Fruit fly (Drosophila melanogaster) whole organism, pupa: Measurements from ENCODE around the gene CG5043.

Experiments used
- CG10348 ChIP-seq: fragments of 200-800 bp; sonication (Bioruptor generic); IDR thresholded peaks from 2 replicates; pipeline ENCODE4 v1.3.6; 2022; ENCODE audit warnings: missing biosample characterization, missing genetic modification characterization
- CG12605 ChIP-seq: fragments of 200-800 bp; sonication (Bioruptor generic); IDR thresholded peaks from 2 replicates; pipeline ENCODE4 v1.3.6; 2022; ENCODE audit warnings: missing biosample characterization, missing genetic modification characterization
- CG13204 ChIP-seq: fragments of 200-800 bp; sonication (Bioruptor generic); optimal IDR thresholded peaks from 2 replicates; lab custom pipeline; 2018; ENCODE audit warnings: missing biosample characterization, mild to moderate bottlenecking, missing genetic modification characterization, moderate library complexity
- CG14655 ChIP-seq: fragments of 200-800 bp; sonication (Bioruptor generic); optimal IDR thresholded peaks from 3 replicates; lab custom pipeline; 2017; ENCODE audit warnings: mild to moderate bottlenecking, missing biosample characterization, missing genetic modification reagents, missing genetic modification characterization
- CG15710 ChIP-seq: fragments of 200-800 bp; sonication (Bioruptor generic); optimal IDR thresholded peaks from 2 replicates; lab custom pipeline; 2018; ENCODE audit warnings: missing biosample characterization, mild to moderate bottlenecking, missing genetic modification characterization, moderate library complexity
- CG17806 ChIP-seq: fragments of 200-800 bp; sonication (Bioruptor generic); optimal IDR thresholded peaks from 2 replicates; lab custom pipeline; 2018; ENCODE audit warnings: missing biosample characterization, mild to moderate bottlenecking, missing genetic modification characterization, moderate library complexity
- CG32121 ChIP-seq: fragments of 200-800 bp; sonication (Bioruptor generic); IDR thresholded peaks from 2 replicates; pipeline ENCODE4 v1.3.6; 2022; ENCODE audit warnings: missing biosample characterization, missing genetic modification characterization
- CG34367 ChIP-seq: fragments of 200-800 bp; sonication (Bioruptor generic); optimal IDR thresholded peaks from 2 replicates; lab custom pipeline; 2018; ENCODE audit warnings: missing biosample characterization, mild to moderate bottlenecking, missing genetic modification characterization
- CG4496 ChIP-seq: fragments of 200-800 bp; sonication (Bioruptor generic); IDR thresholded peaks from 3 replicates; pipeline ENCODE4 v1.3.6; 2022; ENCODE audit warnings: missing biosample characterization, missing genetic modification characterization
- CG8159 ChIP-seq: fragments of 200-800 bp; sonication (Bioruptor generic); optimal IDR thresholded peaks from 3 replicates; lab custom pipeline; 2018; ENCODE audit warnings: missing biosample characterization, mild to moderate bottlenecking, missing genetic modification characterization, moderate library complexity
- CG8301 ChIP-seq: fragments of 200-800 bp; sonication (Bioruptor generic); optimal IDR thresholded peaks from 2 replicates; lab custom pipeline; 2018; ENCODE audit warnings: missing biosample characterization, mild to moderate bottlenecking, missing genetic modification characterization
- CG9948 ChIP-seq: fragments of 200-800 bp; sonication (Bioruptor generic); optimal IDR thresholded peaks from 2 replicates; lab custom pipeline; 2018; ENCODE audit warnings: missing biosample characterization, mild to moderate bottlenecking, missing genetic modification characterization, moderate library complexity
- D1 ChIP-seq: fragments of 200-800 bp; sonication (Bioruptor generic); optimal IDR thresholded peaks from 2 replicates; lab custom pipeline; 2018; ENCODE audit warnings: missing biosample characterization, mild to moderate bottlenecking, missing genetic modification characterization, moderate library complexity
- EcR ChIP-seq: fragments of 200-800 bp; sonication (Bioruptor generic); optimal IDR thresholded peaks from 3 replicates; lab custom pipeline; 2019; ENCODE audit warnings: missing biosample characterization, missing genetic modification characterization, mild to moderate bottlenecking, moderate library complexity, missing genetic modification reagents
- Ets98B ChIP-seq: fragments of 200-800 bp; sonication (Bioruptor generic); IDR thresholded peaks from 2 replicates; pipeline ENCODE4 v1.3.6; 2022; ENCODE audit warnings: missing biosample characterization, missing genetic modification characterization
- Pif1A ChIP-seq: fragments of 200-800 bp; sonication (Bioruptor generic); optimal IDR thresholded peaks from 3 replicates; lab custom pipeline; 2016; ENCODE audit warnings: missing biosample characterization, missing genetic modification characterization
- Pif1B ChIP-seq: fragments of 200-800 bp; sonication (Bioruptor generic); optimal IDR thresholded peaks from 3 replicates; lab custom pipeline; 2016; ENCODE audit warnings: missing biosample characterization, missing genetic modification characterization
- Snoo ChIP-seq: fragments of 200-800 bp; sonication (Bioruptor generic); optimal IDR thresholded peaks from 3 replicates; lab custom pipeline; 2017; ENCODE audit warnings: missing biosample characterization, mild to moderate bottlenecking, missing genetic modification characterization, inconsistent platforms
- fd96Ca ChIP-seq: fragments of 200-800 bp; sonication (Bioruptor generic); IDR thresholded peaks from 3 replicates; pipeline ENCODE4 v1.3.6; 2022; ENCODE audit warnings: missing biosample characterization, missing genetic modification characterization
- gl ChIP-seq: fragments of 200-800 bp; sonication (Bioruptor generic); optimal IDR thresholded peaks from 2 replicates; lab custom pipeline; 2018; ENCODE audit warnings: missing biosample characterization, mild to moderate bottlenecking, missing genetic modification characterization
- rn ChIP-seq: fragments of 200-800 bp; sonication (Bioruptor generic); IDR thresholded peaks from 2 replicates; pipeline ENCODE4 v1.3.6; 2022; ENCODE audit warnings: missing biosample characterization, missing genetic modification characterization

The CG5043 gene

dm6 chr2L:17452084-17452483 is 18.4 kb downstream of the CG5043 start:
- no peak for TF ChIP-seq CG15710 (tag; lab: Kevin White, UChicago)
- TF ChIP-seq gl (tag; lab: Kevin White, UChicago), result no peak
- no peak for TF ChIP-seq Snoo
- no peak for TF ChIP-seq CG17806 (tag; lab: Kevin White, UChicago)
- no peak for TF ChIP-seq CG4496 (GFP tag; lab: Robert Waterston, UW)
- TF ChIP-seq CG34367 (tag; lab: Kevin White, UChicago), result no peak
- TF ChIP-seq Pif1A (GFP tag; lab: Kevin White, UChicago), result no peak

DNA sequence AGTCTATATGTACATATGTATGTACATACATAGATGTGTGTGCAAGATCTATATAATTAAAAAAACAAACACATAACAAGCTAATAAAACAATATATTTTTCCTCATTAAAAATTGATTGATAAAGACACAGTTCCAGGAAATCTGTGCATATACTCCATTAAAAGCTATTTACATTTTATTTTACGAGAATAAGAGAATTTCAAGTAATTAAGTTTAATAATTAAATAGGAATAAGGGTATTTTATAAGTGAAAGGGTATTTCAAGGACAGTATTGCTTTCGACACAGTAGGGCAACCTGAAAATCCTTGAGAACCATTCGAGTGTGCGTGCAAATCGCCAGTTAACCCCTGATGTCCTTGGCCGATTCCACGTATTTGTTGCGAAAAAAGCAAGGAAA is 19.0 kb downstream of the CG5043 start, which contains the start of gene CG5050:
Gene CG5050 (plus strand): TSS at position 301 of the 400 bp plus-strand sequence.
- TF ChIP-seq CG9948 (tag; lab: Kevin White, UChicago), result no peak
- no peak for TF ChIP-seq CG10348 (GFP tag; lab: Robert Waterston, UW)
- TF ChIP-seq CG4496 (GFP tag; lab: Robert Waterston, UW), result no peak
- TF ChIP-seq CG13204, result no peak
- TF ChIP-seq CG34367 (tag; lab: Kevin White, UChicago), result no peak
- TF ChIP-seq CG32121 (GFP tag; lab: Robert Waterston, UW), result no peak

dm6 chr2L:17455823-17456222 is 22.2 kb downstream of the CG5043 start, which contains the start of gene SPH93:
TSS of gene SPH93 (minus strand) at chr2L:17455923.
- TF ChIP-seq CG4496 (GFP tag; lab: Robert Waterston, UW) (no peak), EcR (GFP tag; lab: Kevin White, UChicago) (no peak), CG17806 (tag; lab: Kevin White, UChicago) (no peak), fd96Ca (no peak), CG14655 (GFP tag; lab: Kevin White, UChicago) (no peak), CG8301 (tag; lab: Kevin White, UChicago) (no peak), CG9948 (tag; lab: Kevin White, UChicago) (no peak), CG15710 (tag; lab: Kevin White, UChicago) (no peak), CG8159 (tag; lab: Kevin White, UChicago) (no peak), CG12605 (no peak), rn (GFP tag; lab: Robert Waterston, UW) (no peak), Pif1B (GFP tag; lab: Kevin White, UChicago) (no peak), CG13204 (no peak), CG32121 (GFP tag; lab: Robert Waterston, UW) (no peak), Ets98B (GFP tag; lab: Robert Waterston, UW) (no peak), D1 (tag; lab: Kevin White, UChicago) (no peak), Pif1A (GFP tag; lab: Kevin White, UChicago) (no peak), Snoo (no peak), gl (tag; lab: Kevin White, UChicago) (no peak), CG10348 (GFP tag; lab: Robert Waterston, UW) (no peak)

DNA sequence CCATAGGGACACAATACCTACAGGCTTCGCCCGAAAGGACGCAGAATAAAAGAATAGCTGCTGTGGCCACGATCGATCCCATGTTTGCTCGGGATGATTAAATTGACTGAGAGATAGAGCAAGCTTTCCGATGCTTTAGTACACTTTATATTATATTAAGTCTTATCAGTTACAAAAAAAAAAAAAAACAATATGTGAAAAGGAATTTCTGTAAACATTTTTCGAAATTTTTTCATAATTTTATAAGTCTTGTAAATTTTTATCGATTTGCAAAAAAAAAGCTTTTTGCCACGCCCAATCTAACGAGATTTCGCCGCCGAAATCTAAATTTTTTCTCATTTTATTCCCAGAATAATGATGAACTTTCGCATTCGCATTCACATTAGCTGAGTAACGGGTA is 24.3 kb downstream of the CG5043 start, which contains the start of gene CG18563:
Gene CG18563 (minus strand): TSS at position 101 of the 400 bp plus-strand sequence.
- TF ChIP-seq CG13204 (no peak), CG10348 (GFP tag; lab: Robert Waterston, UW) (no peak), CG34367 (tag; lab: Kevin White, UChicago) (no peak), gl (tag; lab: Kevin White, UChicago) (no peak), CG8301 (tag; lab: Kevin White, UChicago) (no peak), Pif1B (GFP tag; lab: Kevin White, UChicago) (no peak), EcR (GFP tag; lab: Kevin White, UChicago) (no peak), CG8159 (tag; lab: Kevin White, UChicago) (no peak), Ets98B (GFP tag; lab: Robert Waterston, UW) (no peak), D1 (tag; lab: Kevin White, UChicago) (no peak), CG12605 (no peak), Snoo (no peak), rn (GFP tag; lab: Robert Waterston, UW) (no peak), CG14655 (GFP tag; lab: Kevin White, UChicago) (no peak), CG4496 (GFP tag; lab: Robert Waterston, UW) (no peak), CG17806 (tag; lab: Kevin White, UChicago) (no peak), CG9948 (tag; lab: Kevin White, UChicago) (no peak)
- TF ChIP-seq, all 21 proteins: peak for 0

DNA sequence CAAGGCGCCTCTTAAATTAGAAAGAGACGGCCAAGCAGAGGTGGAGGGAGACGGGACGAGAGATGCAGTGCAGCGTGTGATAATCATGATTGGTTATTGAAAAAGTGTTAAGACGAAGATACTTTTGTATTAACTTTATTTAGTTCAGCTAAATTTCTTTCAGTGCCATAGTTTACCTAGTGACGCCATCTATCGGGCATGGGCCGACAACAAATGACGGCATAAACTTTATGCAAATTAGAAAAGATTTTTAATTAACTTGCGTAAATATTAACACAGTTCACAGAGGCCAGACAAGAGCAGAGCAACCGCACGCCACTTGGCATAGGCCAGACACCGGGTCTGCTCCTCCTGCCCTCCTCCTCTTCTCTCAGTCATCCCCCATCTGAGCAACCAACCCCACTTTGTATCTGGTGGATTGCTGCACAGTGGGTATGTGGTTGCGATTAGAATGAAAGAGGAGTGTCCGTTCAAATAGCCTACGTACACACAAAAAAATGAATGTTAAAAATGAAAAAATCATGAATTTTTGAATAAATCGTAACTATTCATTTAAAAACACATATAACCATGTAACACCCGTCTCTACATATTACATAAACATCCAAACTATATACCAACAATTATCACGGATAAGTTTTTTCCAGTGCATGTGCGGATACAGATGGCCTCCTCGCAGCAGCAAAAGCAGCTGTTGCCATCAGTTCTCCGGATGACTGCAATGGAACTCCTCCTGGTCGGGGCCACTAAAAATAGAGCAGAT is 32.4 kb downstream of the CG5043 start:
- peak; percentile 79; the same call in 1 of the 2 replicates for TF ChIP-seq CG12605
- peak; percentile 87 for TF ChIP-seq CG4496 (GFP tag; lab: Robert Waterston, UW)
- TF ChIP-seq CG13204, result no peak
- TF ChIP-seq fd96Ca, result peak; percentile 70; the same call in 2 of the 3 replicates
- peak; percentile 53 for TF ChIP-seq D1 (tag; lab: Kevin White, UChicago)
- TF ChIP-seq CG34367 (tag; lab: Kevin White, UChicago), result peak; percentile 82
- TF ChIP-seq Pif1B (GFP tag; lab: Kevin White, UChicago), result peak; percentile 65
- TF ChIP-seq gl (tag; lab: Kevin White, UChicago), result peak; percentile 61
- TF ChIP-seq Pif1A (GFP tag; lab: Kevin White, UChicago), result peak; percentile 81
- peak; percentile 86; the same call in 1 of the 2 replicates for TF ChIP-seq Ets98B (GFP tag; lab: Robert Waterston, UW)
- peak; percentile 87 for TF ChIP-seq CG14655 (GFP tag; lab: Kevin White, UChicago)
- TF ChIP-seq rn (GFP tag; lab: Robert Waterston, UW), result peak; percentile 40; the same call in 1 of the 2 replicates
- TF ChIP-seq EcR (GFP tag; lab: Kevin White, UChicago), result no peak
- peak; percentile 83 for TF ChIP-seq CG9948 (tag; lab: Kevin White, UChicago)
- peak; percentile 80 for TF ChIP-seq CG32121 (GFP tag; lab: Robert Waterston, UW)
- peak; percentile 48; the same call in 1 of the 2 replicates for TF ChIP-seq CG10348 (GFP tag; lab: Robert Waterston, UW)
- TF ChIP-seq CG8301 (tag; lab: Kevin White, UChicago), result peak; percentile 88
- peak; percentile 77 for TF ChIP-seq CG15710 (tag; lab: Kevin White, UChicago)
- TF ChIP-seq CG8159 (tag; lab: Kevin White, UChicago), result peak; percentile 82
- peak; percentile 26 for TF ChIP-seq Snoo
- peak; percentile 81 for TF ChIP-seq CG17806 (tag; lab: Kevin White, UChicago)
